Worm (Caenorhabditis elegans) whole organism, dauer: Measurements from ENCODE around the gene srsx-16.

Source experiments
- unc-62 ChIP-seq: sonication (generic microtip); optimal IDR thresholded peaks from 2 replicates; lab custom pipeline; 2017; ENCODE audit warnings: missing biosample characterization, missing genetic modification reagents, missing genetic modification characterization

The srsx-16 gene

DNA sequence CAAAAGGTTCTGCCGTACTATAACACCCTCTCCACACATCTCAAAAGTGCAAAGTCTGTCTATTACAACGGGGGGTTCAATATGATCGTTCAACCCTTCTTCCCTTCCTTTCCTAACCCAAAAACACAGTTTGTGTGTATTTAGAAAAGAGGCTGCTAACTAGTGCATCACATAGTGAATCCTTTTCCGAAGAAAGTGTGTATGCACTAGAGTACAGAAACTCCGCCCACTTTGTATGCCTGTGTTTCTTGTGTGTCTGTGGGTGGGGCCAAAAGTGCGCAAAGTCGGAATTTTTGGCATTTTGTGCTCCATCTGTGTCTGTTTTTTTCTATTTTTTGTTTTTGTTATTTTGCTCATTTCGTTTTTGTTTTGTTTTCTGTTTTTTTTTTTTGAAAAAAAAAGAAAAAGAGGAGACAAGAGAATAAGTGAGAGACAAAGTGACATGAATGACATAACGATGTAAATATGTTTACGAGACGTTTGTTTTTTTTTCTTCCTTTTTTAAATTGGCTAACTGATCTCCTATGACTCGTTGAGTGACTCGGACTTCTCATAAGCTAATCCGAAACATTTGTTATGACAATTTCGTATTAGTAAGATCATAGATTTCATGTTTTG lies 20.9 kb downstream of the srsx-16 start:
- TF ChIP-seq unc-62 (GFP tag; lab: Kevin White, UChicago): no peak

DNA sequence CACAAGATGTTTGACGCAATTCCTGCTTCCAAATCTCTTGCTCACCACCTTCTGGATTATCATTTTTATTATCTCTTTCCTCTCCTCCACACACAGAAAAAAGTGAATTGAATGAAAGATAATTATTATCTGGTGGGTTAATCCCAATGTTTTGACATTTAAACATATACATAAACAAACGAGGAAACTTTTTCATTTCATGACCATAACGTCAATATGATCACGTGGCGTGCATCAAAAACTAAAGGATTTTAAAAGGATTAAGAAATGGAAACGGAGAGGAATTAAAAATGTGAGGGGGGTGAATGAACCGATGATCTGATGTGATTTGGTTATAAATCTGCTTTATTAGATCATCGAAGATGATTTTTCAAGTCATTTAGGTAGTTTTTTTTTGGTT lies 24.0 kb downstream of the srsx-16 start:
- TF ChIP-seq unc-62 (GFP tag; lab: Kevin White, UChicago): no peak

DNA sequence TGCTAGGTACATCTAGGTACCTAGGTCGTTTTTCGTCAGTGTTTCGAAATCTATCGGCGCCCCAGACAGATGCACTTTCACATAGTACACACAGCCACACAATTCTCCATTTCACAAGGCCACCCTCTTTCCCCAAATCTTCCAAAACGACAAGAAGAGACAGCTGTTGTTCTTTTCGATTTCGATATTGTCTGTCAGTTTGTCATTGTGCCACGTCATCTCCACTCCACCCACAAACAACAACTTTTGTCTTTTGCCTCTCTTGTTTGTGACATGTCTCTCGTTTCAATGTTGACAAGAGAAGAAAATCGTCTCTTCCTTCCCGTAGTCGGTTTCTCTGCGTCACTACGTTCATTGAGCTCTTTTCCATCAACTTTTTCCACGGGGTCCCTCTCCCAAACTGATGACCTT lies 25.7 kb downstream of the srsx-16 start:
- no peak for TF ChIP-seq unc-62 (GFP tag; lab: Kevin White, UChicago)

ce11 chrIV:5592956-5593355 lies 26.6 kb downstream of the srsx-16 start:
- TF ChIP-seq unc-62 (GFP tag; lab: Kevin White, UChicago): no peak

DNA sequence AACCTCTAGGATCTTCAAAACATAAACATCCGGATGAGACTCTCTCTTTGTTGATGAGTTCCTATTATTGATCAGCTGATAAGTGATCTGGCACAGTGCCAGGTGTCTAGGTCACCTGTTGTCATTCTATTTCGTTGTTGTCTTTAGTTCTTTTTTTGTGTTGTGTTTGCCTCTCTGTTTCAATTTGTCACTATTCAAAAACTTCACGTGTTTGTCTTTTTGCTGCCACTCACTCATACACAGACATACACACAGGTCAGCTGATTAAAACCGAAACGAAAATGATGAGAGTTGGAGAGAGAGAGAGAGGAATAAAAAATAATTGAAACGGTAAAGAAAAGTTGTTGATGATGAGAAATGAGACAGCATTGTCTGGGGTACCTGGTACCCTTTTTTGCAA lies 28.4 kb downstream of the srsx-16 start:
- no peak for TF ChIP-seq unc-62 (GFP tag; lab: Kevin White, UChicago)

DNA sequence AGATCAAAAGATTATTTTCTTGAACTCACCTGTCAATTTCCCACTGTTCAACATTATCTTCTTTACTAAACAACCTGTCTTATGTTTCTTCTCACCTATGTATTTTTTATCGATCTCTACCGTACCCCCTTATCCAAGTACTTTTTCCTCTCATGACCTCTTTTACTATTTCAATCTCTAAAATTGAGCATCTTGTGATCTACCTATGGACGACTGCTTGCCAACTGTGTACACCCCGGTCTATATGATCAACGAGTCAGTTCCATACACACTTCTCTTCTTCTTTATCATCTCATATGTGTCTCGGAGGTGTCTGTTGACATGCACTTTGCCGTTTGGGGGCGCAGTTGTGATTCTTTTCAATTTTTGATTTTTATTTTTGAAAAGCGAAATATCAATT lies 29.4 kb downstream of the srsx-16 start:
- no peak for TF ChIP-seq unc-62 (GFP tag; lab: Kevin White, UChicago)

DNA sequence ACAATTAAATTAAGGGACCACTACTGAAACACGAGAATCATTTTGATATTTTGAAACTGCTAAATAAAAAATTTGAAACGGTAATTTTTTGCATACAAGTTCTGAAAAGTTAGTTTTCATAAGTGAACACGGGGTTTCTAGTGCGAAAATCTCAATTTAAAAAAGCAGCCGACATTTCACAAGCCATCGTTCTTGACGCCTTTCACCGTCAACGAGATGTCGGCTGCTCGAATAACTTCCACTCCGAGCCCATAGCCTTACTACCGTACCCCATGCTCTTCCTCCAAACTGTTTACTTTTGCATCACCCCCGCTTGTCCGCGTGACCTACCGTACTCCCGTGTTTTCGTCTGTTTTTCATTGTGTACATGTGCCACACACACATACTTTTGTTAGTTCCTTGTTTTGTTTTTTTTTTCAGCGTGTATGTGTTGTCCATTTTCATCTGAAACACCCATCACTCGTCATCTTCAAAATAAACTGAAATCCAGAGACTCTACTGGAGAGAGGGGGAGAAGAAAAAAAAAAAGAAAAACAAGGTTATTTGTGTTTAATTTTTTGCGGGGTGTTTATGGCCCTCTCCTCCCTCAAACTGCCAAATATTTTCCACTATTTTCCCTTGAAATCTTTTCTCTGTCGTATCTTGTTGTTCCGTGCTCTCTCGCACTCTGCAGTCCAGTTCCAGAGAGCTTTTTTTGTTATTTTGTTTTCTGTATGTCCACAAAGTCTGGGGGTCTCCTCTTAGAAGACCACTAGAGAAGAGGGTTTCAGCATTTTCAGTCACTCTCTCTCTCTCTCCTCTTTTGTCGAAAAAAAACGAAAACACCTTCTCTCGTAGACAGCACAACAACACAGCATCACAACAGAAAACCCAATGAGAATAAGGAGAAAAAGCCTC lies 31.3 kb downstream of the srsx-16 start:
- TF ChIP-seq unc-62 (GFP tag; lab: Kevin White, UChicago): no peak

DNA sequence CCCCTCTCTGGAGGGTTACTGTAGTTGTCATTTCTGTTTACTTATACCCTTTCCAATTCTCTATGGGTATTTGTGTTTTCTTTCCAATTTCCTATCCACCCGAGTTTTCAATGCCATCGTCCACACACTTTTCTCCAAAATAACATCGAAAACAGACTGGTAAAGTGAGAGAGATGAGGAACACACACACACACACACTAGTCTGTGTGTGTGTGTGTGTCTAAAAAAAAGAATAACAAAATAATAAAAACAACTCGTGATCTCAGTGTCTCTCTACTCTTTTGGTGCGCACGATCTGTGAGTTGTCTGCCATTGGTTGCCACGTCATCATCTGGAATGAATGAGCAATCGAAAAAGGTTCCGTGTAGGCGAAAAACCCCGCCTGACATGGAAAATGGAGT lies 33.2 kb downstream of the srsx-16 start:
- no peak for TF ChIP-seq unc-62 (GFP tag; lab: Kevin White, UChicago)

DNA sequence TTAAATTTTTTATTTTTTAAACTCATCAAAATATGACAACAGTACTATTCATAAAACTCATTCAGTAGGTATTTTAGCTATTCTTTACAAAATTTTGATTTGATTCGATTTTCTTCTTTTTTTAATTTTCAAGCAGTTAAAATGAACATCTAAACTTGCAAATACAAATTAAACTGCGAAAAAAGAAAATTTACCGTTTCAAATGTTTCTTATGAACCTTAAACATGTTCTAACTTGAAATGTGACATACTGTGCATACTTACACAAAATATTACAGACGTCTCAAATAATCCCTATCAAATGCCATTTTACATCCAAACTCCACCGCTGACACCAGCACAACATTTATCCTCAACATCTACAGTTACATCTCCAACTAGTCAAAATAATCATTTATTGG lies 35.2 kb downstream of the srsx-16 start, which contains the start of gene fkh-7:
Gene fkh-7, plus strand, starts transcription at position 301 of the 400 bp plus-strand sequence.
- no peak for TF ChIP-seq unc-62 (GFP tag; lab: Kevin White, UChicago)

DNA sequence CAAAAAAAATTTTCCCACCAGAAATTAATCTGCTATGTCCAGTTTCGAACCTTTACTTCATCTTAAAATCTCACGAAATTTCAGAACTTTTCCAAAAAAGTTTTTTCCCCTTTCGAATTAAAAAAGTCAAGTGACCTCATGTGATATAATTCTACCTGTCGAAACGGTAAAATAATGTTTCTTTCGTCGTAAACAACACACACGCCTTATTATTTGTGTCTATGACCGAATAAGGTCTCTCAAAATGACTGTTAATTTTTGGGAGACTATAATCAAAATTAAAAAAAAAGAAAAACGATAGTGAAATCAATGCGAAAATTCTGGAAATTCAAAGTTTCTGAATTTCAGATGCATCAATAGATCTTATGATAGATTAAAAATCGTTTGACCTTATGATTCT lies 36.4 kb downstream of the srsx-16 start:
- TF ChIP-seq unc-62 (GFP tag; lab: Kevin White, UChicago): no peak

- TF ChIP-seq unc-62 (GFP tag; lab: Kevin White, UChicago): no peak
Measured at ce11 chrIV:5582760-5583159, 36.8 kb downstream of the srsx-16 start.

- no peak for TF ChIP-seq unc-62 (GFP tag; lab: Kevin White, UChicago)
Measured at ce11 chrIV:5582267-5582666, 37.3 kb downstream of the srsx-16 start.

DNA sequence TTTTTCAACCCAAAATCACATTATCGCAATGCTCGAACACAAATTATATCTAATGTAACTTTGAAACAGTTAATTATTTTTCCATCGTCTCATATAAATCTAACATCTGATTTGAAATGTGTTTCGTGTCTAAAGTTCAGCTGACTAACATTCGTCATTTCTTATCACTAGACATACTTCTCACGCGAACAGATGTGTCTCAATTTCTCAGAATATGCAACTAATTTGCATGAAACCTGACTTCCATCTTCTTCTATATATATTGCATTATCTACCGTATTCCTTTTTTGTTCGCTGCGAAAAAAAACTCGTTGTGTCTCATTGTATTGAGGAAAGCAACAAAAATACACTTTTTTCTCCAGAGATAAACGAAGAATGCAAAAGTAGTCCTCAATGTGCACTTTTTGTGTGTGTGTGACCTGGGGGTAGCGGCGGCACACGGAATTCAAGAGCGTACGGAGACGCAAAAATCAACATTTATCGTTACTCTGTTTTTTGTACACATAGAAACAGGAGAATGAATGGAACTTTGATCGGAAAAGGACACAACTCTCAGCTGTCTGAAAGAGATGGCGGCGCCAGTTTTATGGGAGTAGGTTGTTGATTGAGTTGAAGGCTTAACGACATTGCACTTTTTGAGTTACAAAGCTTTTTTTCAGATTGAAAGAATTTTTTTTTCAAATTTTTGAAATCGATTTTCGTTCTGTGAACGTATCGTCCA lies 38.8 kb downstream of the srsx-16 start:
- TF ChIP-seq unc-62 (GFP tag; lab: Kevin White, UChicago): no peak

DNA sequence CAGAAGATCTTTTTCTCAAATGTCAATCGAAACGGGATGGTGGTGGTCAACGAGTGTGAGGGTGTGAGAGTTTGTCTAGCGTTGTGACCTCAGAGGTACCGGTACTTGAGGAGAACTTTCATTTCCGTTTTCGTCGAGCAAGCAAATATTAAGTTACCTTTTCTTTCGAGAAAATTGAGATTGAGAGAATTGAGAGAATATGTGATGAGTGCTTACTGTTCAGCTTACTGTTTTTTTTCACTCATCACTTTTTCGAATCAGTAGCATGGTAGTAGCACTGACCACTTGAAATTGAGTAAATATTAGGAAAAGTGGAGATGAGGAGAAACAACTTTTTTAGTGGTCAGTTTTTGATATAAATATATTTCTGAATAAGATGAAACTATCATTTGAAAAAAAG lies 45.5 kb downstream of the srsx-16 start, which contains the start of gene T12E12.6:
Gene T12E12.6, minus strand, starts transcription at position 101 of the 400 bp plus-strand sequence.
- TF ChIP-seq unc-62 (GFP tag; lab: Kevin White, UChicago): no peak

- no peak for TF ChIP-seq unc-62 (GFP tag; lab: Kevin White, UChicago)
Measured at ce11 chrIV:5572693-5573092, 46.9 kb downstream of the srsx-16 start.
